Fruit fly (Drosophila melanogaster): ENCODE data around the gene CG14408.

Gene CG14408

DNA sequence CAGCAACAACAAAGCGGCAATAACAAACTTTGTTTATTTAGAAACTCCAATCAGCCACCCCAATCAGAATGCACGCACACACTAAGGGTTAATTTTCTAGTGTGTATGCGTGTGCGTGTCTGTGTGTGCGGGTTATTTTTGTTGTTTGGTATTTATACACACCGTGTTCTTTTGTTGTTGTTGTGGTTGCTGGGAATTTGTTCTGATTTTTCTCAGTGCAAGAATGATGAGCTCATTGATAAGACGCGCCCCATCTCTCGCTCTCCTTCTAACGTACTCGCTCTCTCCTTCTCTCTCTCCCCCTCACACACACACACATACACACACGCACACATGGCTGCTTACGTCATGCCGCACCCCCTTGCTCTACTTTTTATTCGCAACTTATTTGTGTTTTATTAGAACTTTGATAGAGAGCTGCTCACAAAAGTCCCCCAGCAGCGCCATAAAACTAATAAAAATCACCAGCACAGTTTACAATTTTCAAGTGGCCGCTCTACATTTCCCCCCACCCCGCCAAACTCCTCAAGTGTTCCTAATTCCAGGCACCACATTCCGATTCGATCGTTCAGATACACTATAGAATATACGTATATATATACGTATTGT lies 8.0 kb upstream of the CG14408 start (continued):
- TF ChIP-seq CG33213 (GFP tag; optimal IDR thresholded peaks at IDR 0.05): peak; percentile 15
- no peak; the same call in 1 of the 2 replicates for TF ChIP-seq amos (GFP tag; IDR thresholded peaks at IDR 0.05; ENCODE audit: partially characterized antibody)
- no peak for TF ChIP-seq tna (GFP tag; IDR thresholded peaks at IDR 0.05; ENCODE audit: partially characterized antibody)
- TF ChIP-seq Xrp1 (GFP tag; IDR thresholded peaks at IDR 0.05): peak; percentile 39; the same call in 1 of the 2 replicates
- peak; percentile 58 for TF ChIP-seq CG2678 (tag; optimal IDR thresholded peaks at IDR 0.05)
- peak; percentile 30 for TF ChIP-seq Jarid2 (GFP tag; optimal IDR thresholded peaks at IDR 0.05)
- peak; percentile 37 for TF ChIP-seq unpg (GFP tag; optimal IDR thresholded peaks at IDR 0.05)
- no peak for TF ChIP-seq Chrac-16 (GFP tag; optimal IDR thresholded peaks at IDR 0.05)
- no peak for TF ChIP-seq dm (GFP tag; optimal IDR thresholded peaks at IDR 0.05)
- peak; percentile 57 for TF ChIP-seq CG8924 (tag; optimal IDR thresholded peaks at IDR 0.05)
- peak; percentile 17 for TF ChIP-seq Fer1 (GFP tag; optimal IDR thresholded peaks at IDR 0.05)
- peak; percentile 42 for TF ChIP-seq crc (GFP tag; optimal IDR thresholded peaks at IDR 0.05)
- TF ChIP-seq mam (GFP tag; optimal IDR thresholded peaks at IDR 0.05): peak; percentile 60
- peak; percentile 28; the same call in 2 of the 3 replicates for TF ChIP-seq tgo (GFP tag; IDR thresholded peaks at IDR 0.05)
- no peak for TF ChIP-seq Kr (GFP tag; optimal IDR thresholded peaks at IDR 0.05)
- no peak for TF ChIP-seq Six4 (GFP tag; optimal IDR thresholded peaks at IDR 0.05)
- no peak for TF ChIP-seq CG3407 (GFP tag; optimal IDR thresholded peaks at IDR 0.05)
- TF ChIP-seq twi (tag; optimal IDR thresholded peaks at IDR 0.05): no peak
- TF ChIP-seq CG12299 (tag; optimal IDR thresholded peaks at IDR 0.05): peak; percentile 7
- peak; percentile 44 for TF ChIP-seq PHDP (tag; optimal IDR thresholded peaks at IDR 0.05)
- no peak for TF ChIP-seq CG5180 (GFP tag; optimal IDR thresholded peaks at IDR 0.05)
- TF ChIP-seq odd (GFP tag; optimal IDR thresholded peaks at IDR 0.05): no peak
- TF ChIP-seq HLHmδ (GFP tag; optimal IDR thresholded peaks at IDR 0.05): no peak
- TF ChIP-seq nau (GFP tag; optimal IDR thresholded peaks at IDR 0.05): no peak
- TF ChIP-seq lov (optimal IDR thresholded peaks at IDR 0.05): no peak
- 0 out of 3 replicates have a peak, but pooled peaks have one; percentile 22 for TF ChIP-seq lov (GFP tag; IDR thresholded peaks at IDR 0.05)
- TF ChIP-seq Elba2 (GFP tag; optimal IDR thresholded peaks at IDR 0.05): no peak
- TF ChIP-seq CG11695 (GFP tag; IDR thresholded peaks at IDR 0.05): peak; percentile 52; the same call in 1 of the 3 replicates
- peak in 1 of 2 experiments; percentile 60 for TF ChIP-seq Hr51 (GFP tag; optimal IDR thresholded peaks at IDR 0.05)
- no peak for TF ChIP-seq Gsc (GFP tag; IDR thresholded peaks at IDR 0.05)
- peak; percentile 9 for TF ChIP-seq fd64A (GFP tag; optimal IDR thresholded peaks at IDR 0.05)
- TF ChIP-seq bowl (GFP tag; IDR thresholded peaks at IDR 0.05): peak; percentile 23; the same call in 1 of the 2 replicates
- TF ChIP-seq CG12942 (GFP tag; optimal IDR thresholded peaks at IDR 0.05): no peak
- no peak for TF ChIP-seq chn (GFP tag; optimal IDR thresholded peaks at IDR 0.05)
- peak; percentile 51 for TF ChIP-seq ranshi (GFP tag; IDR thresholded peaks at IDR 0.05)
- peak; percentile 23 for TF ChIP-seq CG30403 (GFP tag; optimal IDR thresholded peaks at IDR 0.05)
- TF ChIP-seq cg (GFP tag; optimal IDR thresholded peaks at IDR 0.05): peak; percentile 89
- no peak for TF ChIP-seq CG1233 (GFP tag; optimal IDR thresholded peaks at IDR 0.05)
- TF ChIP-seq CG6683 (GFP tag; optimal IDR thresholded peaks at IDR 0.05): no peak
- TF ChIP-seq CG15011 (GFP tag; optimal IDR thresholded peaks at IDR 0.05): no peak
- no peak for TF ChIP-seq cas (GFP tag; IDR thresholded peaks at IDR 0.05)
- TF ChIP-seq pita (GFP tag; optimal IDR thresholded peaks at IDR 0.05): no peak
- TF ChIP-seq Nf-YC (tag; optimal IDR thresholded peaks at IDR 0.05): no peak
- TF ChIP-seq gem (tag; optimal IDR thresholded peaks at IDR 0.05): peak; percentile 52
- no peak for TF ChIP-seq ato (GFP tag; IDR thresholded peaks at IDR 0.05; ENCODE audit: partially characterized antibody)
- TF ChIP-seq Rfx (GFP tag; IDR thresholded peaks at IDR 0.05): peak; percentile 84
- TF ChIP-seq CG13775 (GFP tag; optimal IDR thresholded peaks at IDR 0.05): peak; percentile 26
- no peak for TF ChIP-seq sr (GFP tag; IDR thresholded peaks at IDR 0.05)
- TF ChIP-seq otp (GFP tag; IDR thresholded peaks at IDR 0.05): 0 out of 3 replicates have a peak, but pooled peaks have one; percentile 17
- TF ChIP-seq CG6689 (GFP tag; IDR thresholded peaks at IDR 0.05): peak; percentile 27; the same call in 1 of the 2 replicates

Data from whole organism, embryonic.